Fruit fly (Drosophila melanogaster) S2 (cell line): ENCODE results near the gene Ubr3.

Source experiments
- CG8478 ChIP-seq: fragments of >200 bp; optimal IDR thresholded peaks from 2 replicates; lab custom pipeline; 2018
- CTCF ChIP-seq, 2 experiments: fragments of >200 bp; optimal IDR thresholded peaks; 2 replicates each; lab custom pipeline; 2018

DNA sequence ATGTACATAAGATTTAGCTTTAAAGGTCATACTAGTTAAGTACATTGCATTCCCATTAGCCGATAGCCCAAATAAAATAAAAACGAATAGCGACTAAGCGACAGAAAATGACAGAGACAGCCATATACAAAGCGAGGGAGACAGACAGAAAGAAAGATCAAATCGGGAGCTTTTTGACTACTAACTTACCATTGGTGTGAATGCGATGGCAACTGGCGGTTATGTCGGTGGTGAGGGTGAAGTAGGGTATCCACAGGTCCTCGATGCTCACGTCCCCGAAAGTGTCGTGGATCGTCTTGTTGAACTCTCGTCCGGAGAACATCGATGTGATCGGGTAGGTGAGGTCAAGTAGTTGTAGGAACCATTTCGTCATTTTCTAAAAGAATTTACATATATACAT is 25.3 kb downstream of the Ubr3 start:
- TF ChIP-seq CTCF (optimal IDR thresholded peaks at IDR 0.05; lab: Kevin White, UChicago) (no peak), CG8478 (lab: Kevin White, UChicago) (no peak)
